Fruit fly (Drosophila melanogaster) ovary, adult (tissue): Measurements from ENCODE around the gene pes.

Experiments used
- CG17801 ChIP-seq: fragments of 200-800 bp; optimal IDR thresholded peaks from 2 replicates; lab custom pipeline; 2019; ENCODE audit warnings: missing biosample characterization, mild to moderate bottlenecking, missing genetic modification characterization, moderate library complexity; ENCODE audit not compliant: partially characterized antibody

The pes gene

DNA sequence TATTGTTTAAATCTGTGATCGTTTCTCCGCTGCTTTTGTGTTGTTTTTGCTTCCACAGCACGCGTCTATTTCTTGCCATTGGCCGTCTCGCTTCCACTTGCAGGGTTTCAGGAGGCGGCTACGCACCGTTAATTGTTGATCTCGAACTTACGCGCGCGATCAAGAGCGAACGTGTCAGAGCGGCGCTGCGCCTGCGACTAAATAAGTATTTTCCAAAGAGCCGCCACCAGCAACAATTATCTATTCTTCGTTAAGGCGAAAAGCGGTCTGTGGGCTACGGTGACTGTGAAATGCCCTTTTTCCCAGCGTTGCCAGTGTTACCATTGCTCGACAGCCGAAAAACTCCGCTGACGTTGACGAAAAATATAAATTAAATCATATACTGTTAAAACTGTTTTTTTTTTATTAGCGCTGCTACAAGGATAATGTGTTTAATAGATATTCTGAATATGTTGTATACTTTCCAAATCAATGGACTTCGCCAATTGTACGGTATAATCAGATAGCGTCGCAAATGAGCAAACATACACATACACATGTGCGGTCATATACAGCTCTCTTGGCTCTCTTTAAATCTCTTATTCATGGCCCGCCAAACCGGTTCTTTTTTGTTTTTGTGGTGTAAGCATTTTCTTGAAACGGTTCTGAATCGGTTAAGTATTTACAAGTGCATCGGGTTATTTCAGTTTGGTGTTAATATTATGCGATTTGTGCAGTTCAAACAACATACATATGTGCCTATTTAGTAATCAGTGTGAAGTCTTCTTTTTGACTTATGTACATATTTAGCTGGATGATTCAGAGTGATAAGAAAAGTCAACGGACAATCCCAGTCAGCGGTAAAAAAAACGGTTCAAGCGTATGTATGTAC, at the start of gene pes:
Gene pes (minus strand): TSS at position 201 of the 871 bp plus-strand sequence.
- TF ChIP-seq CG17801 (GFP tag; lab: Kevin White, UChicago) = peak; percentile 83

- peak; percentile 7 for TF ChIP-seq CG17801 (GFP tag; lab: Kevin White, UChicago)
Observed at dm6 chr2L:8043282-8043668, 49.3 kb upstream of the pes start, which contains the start of gene Megf8. TSS of gene Megf8 (plus strand) at chr2L:8043471.

DNA sequence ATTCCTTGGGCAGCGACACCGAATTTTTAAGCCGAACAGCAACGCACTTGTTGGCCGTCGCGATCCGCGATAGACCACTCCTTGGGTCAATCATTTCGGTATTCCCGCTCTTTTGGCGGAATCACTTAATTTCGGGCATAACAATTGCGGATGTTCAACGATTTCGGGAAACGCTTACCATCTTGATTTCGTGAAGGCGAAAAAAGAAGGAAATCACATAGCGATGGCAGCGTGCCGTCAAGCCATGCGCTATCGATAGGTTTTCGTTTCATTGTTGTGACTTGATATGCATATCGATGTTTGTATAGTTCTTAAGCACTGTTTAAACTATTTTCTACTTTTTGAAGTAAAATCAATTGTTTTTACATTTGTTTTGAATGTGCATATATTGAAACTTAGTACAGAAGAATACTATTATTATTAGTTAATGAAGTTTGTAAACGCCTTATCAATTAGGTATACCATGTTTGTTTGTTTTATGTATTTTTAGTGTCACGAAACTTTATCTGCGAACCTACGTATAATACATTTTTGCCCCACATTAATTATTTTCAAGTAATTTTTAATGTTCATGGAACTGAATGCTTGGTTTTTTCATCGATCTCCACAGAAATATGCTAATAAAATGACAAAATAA, 48.8 kb upstream of the pes start, which contains the start of gene RpL36A:
Gene RpL36A (minus strand): TSS at position 265 of the 637 bp plus-strand sequence.
- peak; percentile 65 for TF ChIP-seq CG17801 (GFP tag; lab: Kevin White, UChicago)

dm6 chr2L:8040872-8041271, 46.9 kb upstream of the pes start, which contains the start of gene CCDC53:
TSS of gene CCDC53 (plus strand) at chr2L:8041106.
- no peak for TF ChIP-seq CG17801 (GFP tag; lab: Kevin White, UChicago)

DNA sequence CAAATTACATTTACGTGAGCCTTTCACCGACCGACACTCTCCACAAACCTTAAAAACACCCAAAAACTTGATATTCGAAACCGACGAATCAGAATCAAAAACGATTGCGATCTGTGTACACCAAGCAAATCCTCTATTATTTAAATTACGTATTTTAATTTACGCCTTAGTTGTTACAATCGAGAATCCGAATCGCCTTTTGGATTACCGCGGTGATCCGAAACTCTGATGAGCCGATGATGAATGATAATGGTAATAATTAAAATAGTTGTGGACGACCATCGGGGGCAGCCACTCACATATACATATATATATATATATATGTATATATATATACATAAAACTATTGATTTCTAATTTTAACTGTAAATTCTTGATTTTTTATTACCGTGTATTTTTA, 45.7 kb upstream of the pes start, which contains the start of gene CG7367:
Gene CG7367 (minus strand): TSS at position 101 of the 400 bp plus-strand sequence.
- no peak for TF ChIP-seq CG17801 (GFP tag; lab: Kevin White, UChicago)

- TF ChIP-seq CG17801 (GFP tag; lab: Kevin White, UChicago) = peak; percentile 26
Observed at dm6 chr2L:8034734-8035133, 40.8 kb upstream of the pes start.

- no peak for TF ChIP-seq CG17801 (GFP tag; lab: Kevin White, UChicago)
Observed at dm6 chr2L:8033756-8034155, 39.8 kb upstream of the pes start.

DNA sequence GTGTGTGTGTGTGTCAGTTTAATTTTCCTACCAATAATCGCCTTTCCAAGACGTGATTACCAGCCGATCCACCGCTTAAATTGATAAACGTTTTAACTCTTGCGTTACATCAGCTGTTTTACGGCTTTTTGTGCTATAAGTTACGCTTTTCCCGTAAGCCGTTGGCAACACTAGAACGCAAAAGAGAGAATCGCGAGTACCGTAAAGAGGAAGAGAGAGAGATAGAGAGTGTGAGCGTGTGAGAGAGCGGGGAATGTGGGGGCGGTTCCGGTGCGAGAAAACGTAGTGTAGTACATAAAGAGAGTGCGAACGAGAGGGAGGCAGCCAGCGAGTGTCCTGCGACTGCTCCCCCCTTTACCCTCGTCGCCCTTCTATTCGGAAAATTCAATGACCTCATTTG, 37.6 kb upstream of the pes start:
- TF ChIP-seq CG17801 (GFP tag; lab: Kevin White, UChicago) = peak; percentile 42

- no peak for TF ChIP-seq CG17801 (GFP tag; lab: Kevin White, UChicago)
Observed at dm6 chr2L:8030693-8031210, 36.8 kb upstream of the pes start, which contains the start of gene Cka. TSS of gene Cka (plus strand) at chr2L:8030721.

DNA sequence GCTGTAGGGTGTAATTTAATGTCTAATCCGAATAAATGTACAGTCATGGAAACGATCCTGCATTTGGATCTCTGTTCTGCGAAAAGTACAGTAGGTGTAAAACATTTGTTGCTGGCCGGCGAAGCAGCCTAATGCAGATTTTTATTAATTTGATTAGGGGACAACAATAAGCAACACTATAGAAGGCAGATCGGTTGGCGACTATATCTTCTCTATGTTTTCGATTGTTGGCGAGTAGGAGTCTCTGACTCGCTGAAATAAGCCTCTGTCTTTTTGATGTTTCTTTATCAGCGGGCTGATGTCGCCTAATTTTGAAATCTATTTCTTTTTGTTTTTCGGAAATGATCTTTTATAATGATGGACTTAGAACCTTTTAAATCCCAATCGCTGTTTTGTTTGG, 36.1 kb upstream of the pes start:
- no peak for TF ChIP-seq CG17801 (GFP tag; lab: Kevin White, UChicago)

- no peak for TF ChIP-seq CG17801 (GFP tag; lab: Kevin White, UChicago)
Observed at dm6 chr2L:8029160-8029852, 35.3 kb upstream of the pes start, which contains the start of gene baf. TSS of gene baf (plus strand) at chr2L:8029462.

- TF ChIP-seq CG17801 (GFP tag; lab: Kevin White, UChicago) = no peak
Observed at dm6 chr2L:8024325-8024724, 30.3 kb upstream of the pes start.

dm6 chr2L:8012551-8012950, 18.6 kb upstream of the pes start:
- no peak for TF ChIP-seq CG17801 (GFP tag; lab: Kevin White, UChicago)

DNA sequence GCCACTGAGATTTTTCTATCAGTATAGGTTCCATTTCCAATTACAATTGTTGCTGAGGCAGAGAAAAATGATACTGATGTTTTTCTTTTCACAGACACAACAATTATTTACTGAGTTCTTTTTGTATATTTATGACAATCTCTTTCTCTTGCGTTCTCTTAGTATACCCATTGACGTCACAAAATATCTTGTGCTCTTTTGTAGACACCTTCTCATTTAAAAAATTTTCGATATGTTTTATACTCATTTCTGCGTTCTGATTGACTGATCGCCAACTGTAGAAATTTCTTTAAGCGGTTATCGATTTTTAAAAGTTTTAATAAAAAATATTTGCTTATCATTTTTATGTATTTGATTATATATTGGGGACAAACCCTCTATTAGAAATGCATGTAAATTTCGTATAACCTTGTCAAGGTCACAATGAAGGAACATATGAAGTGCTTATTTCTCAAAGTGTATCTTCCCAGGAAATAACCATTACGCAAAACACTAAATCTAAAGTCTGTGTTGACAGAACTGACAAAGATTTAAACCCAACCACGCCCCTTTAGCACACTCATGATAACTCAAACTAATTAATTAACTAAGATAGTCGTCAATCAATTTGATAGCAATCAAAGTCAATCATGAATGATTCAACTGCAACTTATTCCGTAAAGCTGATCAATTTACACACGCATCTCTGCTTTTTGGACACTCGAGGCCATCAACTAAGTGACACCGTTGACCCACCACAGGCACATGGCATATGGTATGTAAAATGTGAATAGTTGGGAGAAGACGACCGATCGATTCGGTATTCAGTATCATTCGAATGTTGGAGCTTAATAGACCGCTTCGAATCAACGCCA, 16.8 kb upstream of the pes start, which contains the start of the genes Glyat and Tg:
Gene Glyat (minus strand): TSS at position 51 of the 854 bp plus-strand sequence.
Gene Tg (plus strand): TSS at position 804 of the 854 bp plus-strand sequence.
- TF ChIP-seq CG17801 (GFP tag; lab: Kevin White, UChicago) = no peak
